Worm (Caenorhabditis elegans): ENCODE data around the gene clec-52.

ce11 chrIV:8206314-8206713, 37.8 kb upstream of the clec-52 start, which contains the start of gene svh-1:
- TF ChIP-seq efl-1 (GFP tag; optimal IDR thresholded peaks at IDR 0.05): no peak
- no peak for TF ChIP-seq C17E4.6 (GFP tag; IDR thresholded peaks at IDR 0.05)
- TF ChIP-seq unc-130 (GFP tag; optimal IDR thresholded peaks at IDR 0.05): no peak
- no peak for TF ChIP-seq F49E8.2 (tag; optimal IDR thresholded peaks at IDR 0.05; ENCODE audit: insufficient read depth)
- TF ChIP-seq tbx-9 (tag; optimal IDR thresholded peaks at IDR 0.05; ENCODE audit: borderline replicate concordance): no peak
- no peak for TF ChIP-seq snpc-4 (GFP tag; optimal IDR thresholded peaks at IDR 0.05)
- TF ChIP-seq snpc-4 (tag; optimal IDR thresholded peaks at IDR 0.05): no peak
- TF ChIP-seq D2030.7 (GFP tag; IDR thresholded peaks at IDR 0.05): no peak
- TF ChIP-seq F10E7.11 (tag; optimal IDR thresholded peaks at IDR 0.05): no peak
- TF ChIP-seq unc-62 (GFP tag; optimal IDR thresholded peaks at IDR 0.05): no peak
- TF ChIP-seq nhr-120 (GFP tag; IDR thresholded peaks at IDR 0.05): no peak
- no peak for TF ChIP-seq Y53F4B.3 (GFP tag; IDR thresholded peaks at IDR 0.05)
